Fruit fly (Drosophila melanogaster): ENCODE data around the gene CG11226.

The CG11226 gene

DNA sequence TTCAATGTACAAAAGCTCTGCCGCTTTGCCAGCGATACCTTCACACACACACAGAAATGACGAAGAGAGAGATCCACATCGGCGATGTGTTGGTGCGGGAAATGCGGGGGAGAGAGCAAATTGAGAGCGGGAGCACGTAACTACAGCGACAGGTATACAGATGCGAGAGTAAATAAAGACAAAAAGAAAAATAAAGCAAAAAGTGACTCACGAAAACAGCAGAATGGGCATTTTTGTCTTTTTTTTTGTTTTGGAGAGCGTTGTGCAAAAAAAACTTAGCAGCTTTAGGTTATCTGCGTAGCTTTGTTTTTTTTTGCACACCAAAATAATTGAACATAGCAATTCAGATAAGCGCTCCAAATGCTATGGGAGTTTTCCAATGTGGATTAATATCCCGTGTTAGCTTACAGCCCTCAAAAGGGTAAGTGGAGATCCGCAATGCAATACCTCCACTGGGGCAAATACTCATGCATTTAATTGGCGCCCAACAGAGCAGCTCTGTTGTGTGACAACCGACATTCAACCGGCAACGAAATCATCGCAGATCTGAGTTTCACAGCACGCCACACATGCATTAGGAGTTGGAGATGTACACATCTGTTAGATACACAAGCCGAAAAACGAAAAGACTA is 14.2 kb upstream of the CG11226 start (continued):
- no peak for TF ChIP-seq Six4 (GFP tag; optimal IDR thresholded peaks at IDR 0.05)
- no peak for TF ChIP-seq dpn (GFP tag; optimal IDR thresholded peaks at IDR 0.05)
- peak; percentile 57 for TF ChIP-seq kay (GFP tag; optimal IDR thresholded peaks at IDR 0.05)
- TF ChIP-seq sima (GFP tag; optimal IDR thresholded peaks at IDR 0.05): no peak
- TF ChIP-seq cwo (GFP tag; optimal IDR thresholded peaks at IDR 0.05): no peak
- 0 out of 3 replicates have a peak, but pooled peaks have one; percentile 27 for TF ChIP-seq so (GFP tag; IDR thresholded peaks at IDR 0.05)
- TF ChIP-seq E2f1 (GFP tag; IDR thresholded peaks at IDR 0.05): no peak
- TF ChIP-seq CG17612 (GFP tag; IDR thresholded peaks at IDR 0.05): no peak
- TF ChIP-seq Kr (GFP tag; optimal IDR thresholded peaks at IDR 0.05): no peak
- TF ChIP-seq CG15696 (tag; optimal IDR thresholded peaks at IDR 0.05): no peak
- TF ChIP-seq cg (GFP tag; optimal IDR thresholded peaks at IDR 0.05): peak; percentile 86
- no peak for TF ChIP-seq gem (tag; optimal IDR thresholded peaks at IDR 0.05)
- no peak for TF ChIP-seq CG14441 (GFP tag; IDR thresholded peaks at IDR 0.05)
- no peak for TF ChIP-seq sisA (GFP tag; IDR thresholded peaks at IDR 0.05)
- peak; percentile 4 for TF ChIP-seq Nf-YC (tag; optimal IDR thresholded peaks at IDR 0.05)
- no peak for TF ChIP-seq fd3F (GFP tag; optimal IDR thresholded peaks at IDR 0.05)
- no peak for TF ChIP-seq dmrt99B (tag; optimal IDR thresholded peaks at IDR 0.05)
- TF ChIP-seq Adf1 (GFP tag; IDR thresholded peaks at IDR 0.05): peak; percentile 82
- TF ChIP-seq CG2875 (GFP tag; optimal IDR thresholded peaks at IDR 0.05): no peak
- TF ChIP-seq Vsx1 (GFP tag; optimal IDR thresholded peaks at IDR 0.05): no peak
- TF ChIP-seq twi (tag; optimal IDR thresholded peaks at IDR 0.05): no peak
- TF ChIP-seq Awh (GFP tag; IDR thresholded peaks at IDR 0.05): no peak
- no peak for TF ChIP-seq CkIIα-i1 (GFP tag; IDR thresholded peaks at IDR 0.05)
- TF ChIP-seq ewg (GFP tag; optimal IDR thresholded peaks at IDR 0.05): no peak
- no peak for TF ChIP-seq Lim3 (GFP tag; IDR thresholded peaks at IDR 0.05)
- TF ChIP-seq sob (GFP tag; IDR thresholded peaks at IDR 0.05): peak; percentile 22; the same call in 1 of the 2 replicates
- TF ChIP-seq Stat92E (GFP tag; optimal IDR thresholded peaks at IDR 0.05): no peak
- TF ChIP-seq CG12071 (GFP tag; optimal IDR thresholded peaks at IDR 0.05): peak; percentile 29
- peak; percentile 51 for TF ChIP-seq B-H2 (GFP tag; optimal IDR thresholded peaks at IDR 0.05)
- TF ChIP-seq CG14860 (GFP tag; IDR thresholded peaks at IDR 0.05; ENCODE audit: partially characterized antibody): no peak
- TF ChIP-seq nom (GFP tag; optimal IDR thresholded peaks at IDR 0.05): peak; percentile 99
- 0 out of 2 replicates have a peak, but pooled peaks have one; percentile 16 for TF ChIP-seq Xrp1 (GFP tag; IDR thresholded peaks at IDR 0.05)
- TF ChIP-seq tna (GFP tag; IDR thresholded peaks at IDR 0.05; ENCODE audit: partially characterized antibody): no peak
- TF ChIP-seq CG18764 (GFP tag; optimal IDR thresholded peaks at IDR 0.05): no peak
- TF ChIP-seq CG31388 (GFP tag; optimal IDR thresholded peaks at IDR 0.05): no peak
- TF ChIP-seq Tbp (GFP tag; optimal IDR thresholded peaks at IDR 0.05): no peak
- TF ChIP-seq Camta (GFP tag; optimal IDR thresholded peaks at IDR 0.05): no peak
- peak; percentile 20 for TF ChIP-seq exex (tag; optimal IDR thresholded peaks at IDR 0.05)
- peak; percentile 24; the same call in 1 of the 2 replicates for TF ChIP-seq Rfx (GFP tag; IDR thresholded peaks at IDR 0.05)
- no peak for TF ChIP-seq Lpt (GFP tag; optimal IDR thresholded peaks at IDR 0.05)
- no peak for TF ChIP-seq gcm2 (GFP tag; optimal IDR thresholded peaks at IDR 0.05)
- TF ChIP-seq chinmo (GFP tag; IDR thresholded peaks at IDR 0.05; ENCODE audit: partially characterized antibody): peak; percentile 87; the same call in 2 of the 4 replicates
- TF ChIP-seq mirr (GFP tag; optimal IDR thresholded peaks at IDR 0.05): peak; percentile 64
- TF ChIP-seq CG16863 (GFP tag; optimal IDR thresholded peaks at IDR 0.05): no peak
- no peak for TF ChIP-seq ken (GFP tag; IDR thresholded peaks at IDR 0.05)
- TF ChIP-seq CG7271 (tag; optimal IDR thresholded peaks at IDR 0.05): no peak
- no peak for TF ChIP-seq CG6689 (GFP tag; IDR thresholded peaks at IDR 0.05)
- no peak for TF ChIP-seq CG15601 (tag; optimal IDR thresholded peaks at IDR 0.05)
- TF ChIP-seq Dek (tag; optimal IDR thresholded peaks at IDR 0.05): no peak
- no peak for TF ChIP-seq salm (tag; optimal IDR thresholded peaks at IDR 0.05)

Data from whole organism, embryonic.